Worm (Caenorhabditis elegans) whole organism, L4 larva: ENCODE data around the gene Y60C6A.1.
A peak's percentile ranks its signal among the peaks of the same experiment; 100 is the strongest.

Source experiments
- F44E2.7 ChIP-seq: fragments of 200-800 bp; sonication (Bioruptor generic); IDR thresholded peaks from 2 replicates; pipeline ENCODE4 v2.1.2; 2022; ENCODE audit warnings: missing genetic modification characterization, missing compliant biosample characterization
- R02D3.7 ChIP-seq: fragments of 150-350 bp; sonication (generic microtip); optimal IDR thresholded peaks from 3 replicates; lab custom pipeline; 2014; ENCODE audit warnings: missing biosample characterization, missing genetic modification characterization
- T20F7.1 ChIP-seq: fragments of 200-800 bp; sonication (Bioruptor generic); optimal IDR thresholded peaks from 2 replicates; lab custom pipeline; 2018; ENCODE audit warnings: mild to moderate bottlenecking, missing genetic modification characterization, missing compliant biosample characterization
- T26A8.4 ChIP-seq: fragments of 200-800 bp; sonication (Bioruptor generic); IDR thresholded peaks from 2 replicates; pipeline ENCODE4 v1.3.6; 2022; ENCODE audit warnings: missing genetic modification characterization, missing compliant biosample characterization
- Y48G9A.11 ChIP-seq: fragments of 200-800 bp; sonication (Bioruptor generic); IDR thresholded peaks from 2 replicates; pipeline ENCODE4 v1.3.6; 2022; ENCODE audit warnings: missing genetic modification reagents, missing genetic modification characterization, missing compliant biosample characterization
- Y5F2A.4 ChIP-seq: fragments of 200-800 bp; sonication (Bioruptor generic); optimal IDR thresholded peaks from 2 replicates; lab custom pipeline; 2018; ENCODE audit warnings: mild to moderate bottlenecking, missing genetic modification characterization, missing compliant biosample characterization
- Y75B8A.6 ChIP-seq: fragments of 200-800 bp; sonication (Bioruptor generic); IDR thresholded peaks from 2 replicates; pipeline ENCODE4 v1.3.6; 2022; ENCODE audit warnings: missing genetic modification reagents, missing genetic modification characterization, missing compliant biosample characterization
- ZK337.2 ChIP-seq: fragments of 200-800 bp; sonication (Bioruptor generic); IDR thresholded peaks from 2 replicates; pipeline ENCODE4 v1.3.6; 2022; ENCODE audit warnings: missing genetic modification reagents, missing genetic modification characterization, missing compliant biosample characterization
- ZK546.5 ChIP-seq, 2 experiments: sonication (generic microtip); optimal IDR thresholded peaks; 2 replicates each; lab custom pipeline; 2017; ENCODE audit warnings: missing biosample characterization in 2 of 2, missing genetic modification characterization in 2 of 2
- ama-1 ChIP-seq: fragments of 150-350 bp; optimal IDR thresholded peaks from 2 replicates; lab custom pipeline; 2014; ENCODE audit warnings: inconsistent platforms, mixed read lengths
- arid-1 ChIP-seq: fragments of 200-800 bp; sonication (Bioruptor generic); conservative IDR thresholded peaks from 2 replicates; pipeline ENCODE4 v1.3.6; 2022; ENCODE audit warnings: missing genetic modification reagents, missing genetic modification characterization, missing compliant biosample characterization
- ceh-62 ChIP-seq: sonication (generic microtip); optimal IDR thresholded peaks from 2 replicates; lab custom pipeline; 2017; ENCODE audit warnings: missing biosample characterization, missing genetic modification characterization
- ctbp-1 ChIP-seq: fragments of 200-800 bp; sonication (Bioruptor generic); IDR thresholded peaks from 2 replicates; pipeline ENCODE4 v1.3.6; 2022; ENCODE audit warnings: missing genetic modification reagents, missing genetic modification characterization, missing compliant biosample characterization
- daf-12 ChIP-seq: fragments of 150-350 bp; optimal IDR thresholded peaks from 2 replicates; lab custom pipeline; 2014; ENCODE audit warnings: missing biosample characterization, missing genetic modification reagents, missing genetic modification characterization
- daf-16 ChIP-seq, 3 experiments: sonication (generic microtip); optimal IDR thresholded peaks; 2 replicates each; lab custom pipeline; 2016 to 2017; ENCODE audit warnings: missing genetic modification characterization in 3 of 3, missing genetic modification reagents in 3 of 3, mild to moderate bottlenecking in 2 of 3, missing compliant biosample characterization in 2 of 3, missing biosample characterization in 1 of 3, moderate library complexity in 1 of 3
- dmd-6 ChIP-seq: fragments of 200-800 bp; sonication (Bioruptor generic); IDR thresholded peaks from 2 replicates; pipeline ENCODE4 v1.3.6; 2022; ENCODE audit warnings: missing genetic modification reagents, missing genetic modification characterization, missing compliant biosample characterization
- duxl-1 ChIP-seq: sonication (generic microtip); optimal IDR thresholded peaks from 2 replicates; lab custom pipeline; 2016; ENCODE audit warnings: mild to moderate bottlenecking, missing genetic modification characterization, moderate library complexity, missing compliant biosample characterization; ENCODE audit not compliant: poor library complexity
- dve-1 ChIP-seq: sonication (generic microtip); optimal IDR thresholded peaks from 2 replicates; lab custom pipeline; 2017; ENCODE audit warnings: antibody characterized with exemption, mild to moderate bottlenecking, missing genetic modification characterization, missing compliant biosample characterization; ENCODE audit not compliant: insufficient read depth
- egl-43 ChIP-seq: fragments of 200-800 bp; sonication (Bioruptor generic); IDR thresholded peaks from 2 replicates; pipeline ENCODE4 v1.3.6; 2022; ENCODE audit warnings: missing genetic modification reagents, missing genetic modification characterization, missing compliant biosample characterization
- fkh-10 ChIP-seq: fragments of 150-350 bp; optimal IDR thresholded peaks from 2 replicates; lab custom pipeline; 2014; ENCODE audit warnings: missing biosample characterization, missing genetic modification reagents, missing genetic modification characterization
- fos-1 ChIP-seq: fragments of 150-350 bp; optimal IDR thresholded peaks from 2 replicates; lab custom pipeline; 2014; ENCODE audit warnings: missing biosample characterization, missing genetic modification characterization
- gei-8 ChIP-seq: fragments of 200-800 bp; sonication (Bioruptor generic); optimal IDR thresholded peaks from 2 replicates; lab custom pipeline; 2018; ENCODE audit warnings: mild to moderate bottlenecking, missing genetic modification characterization, missing compliant biosample characterization
- hif-1 ChIP-seq, 2 experiments: sonication (generic microtip); optimal IDR thresholded peaks; 2 replicates each; lab custom pipeline; 2016 to 2017; ENCODE audit warnings: missing compliant biosample characterization in 2 of 2, missing genetic modification characterization in 2 of 2, missing genetic modification reagents in 2 of 2, missing genotype in 2 of 2, mild to moderate bottlenecking in 1 of 2
- hlh-30 ChIP-seq: sonication (generic microtip); optimal IDR thresholded peaks from 2 replicates; lab custom pipeline; 2017; ENCODE audit warnings: antibody characterized with exemption, mild to moderate bottlenecking, missing genetic modification characterization, missing compliant biosample characterization; ENCODE audit not compliant: insufficient read depth
- lim-7 ChIP-seq: fragments of 200-800 bp; sonication (Bioruptor generic); IDR thresholded peaks from 2 replicates; pipeline ENCODE4 v1.3.6; 2022; ENCODE audit warnings: missing genetic modification characterization, missing compliant biosample characterization
- lin-15B ChIP-seq: fragments of 150-350 bp; sonication (generic microtip); optimal IDR thresholded peaks from 3 replicates; lab custom pipeline; 2014; ENCODE audit warnings: missing biosample characterization, missing genetic modification characterization
- lin-29 ChIP-seq: fragments of 200-800 bp; sonication (Bioruptor generic); IDR thresholded peaks from 2 replicates; pipeline ENCODE4 v1.3.6; 2022; ENCODE audit warnings: missing genetic modification reagents, missing genetic modification characterization, missing compliant biosample characterization
- lin-39 ChIP-seq: fragments of 150-350 bp; optimal IDR thresholded peaks from 2 replicates; lab custom pipeline; 2014; ENCODE audit warnings: missing biosample characterization, missing genetic modification reagents, missing genetic modification characterization
- lir-3 ChIP-seq: sonication (generic microtip); optimal IDR thresholded peaks from 2 replicates; lab custom pipeline; 2016; ENCODE audit warnings: mild to moderate bottlenecking, missing genetic modification characterization, missing compliant biosample characterization
- madf-5 ChIP-seq, 2 experiments: fragments of 200-800 bp; sonication (Bioruptor generic); IDR thresholded peaks; 2 replicates each; pipeline ENCODE4 v1.3.6; 2022; ENCODE audit warnings: missing compliant biosample characterization in 2 of 2, missing genetic modification characterization in 2 of 2
- madf-9 ChIP-seq: fragments of 200-800 bp; sonication (Bioruptor generic); conservative IDR thresholded peaks from 2 replicates; pipeline ENCODE4 v1.3.6; 2022; ENCODE audit warnings: missing genetic modification reagents, missing genetic modification characterization, missing compliant biosample characterization
- mes-2 ChIP-seq: sonication (generic microtip); optimal IDR thresholded peaks from 2 replicates; lab custom pipeline; 2016; ENCODE audit warnings: missing genotype, mild to moderate bottlenecking, missing genetic modification characterization, missing compliant biosample characterization; ENCODE audit not compliant: poor library complexity, severe bottlenecking
- nhr-111 ChIP-seq: fragments of 200-800 bp; sonication (Bioruptor generic); optimal IDR thresholded peaks from 2 replicates; lab custom pipeline; 2018; ENCODE audit warnings: mild to moderate bottlenecking, missing genetic modification characterization, missing compliant biosample characterization
- nhr-41 ChIP-seq: fragments of 200-800 bp; sonication (Bioruptor generic); IDR thresholded peaks from 2 replicates; pipeline ENCODE4 v1.3.6; 2022; ENCODE audit warnings: missing genetic modification reagents, missing genetic modification characterization, missing compliant biosample characterization
- nhr-42 ChIP-seq: fragments of 200-800 bp; sonication (Bioruptor generic); IDR thresholded peaks from 2 replicates; pipeline ENCODE4 v1.3.6; 2022; ENCODE audit warnings: missing genetic modification characterization, missing compliant biosample characterization
- nhr-6 ChIP-seq: fragments of 150-350 bp; optimal IDR thresholded peaks from 2 replicates; lab custom pipeline; 2014; ENCODE audit warnings: missing biosample characterization, missing genetic modification characterization
- nhr-76 ChIP-seq: fragments of 150-350 bp; optimal IDR thresholded peaks from 2 replicates; lab custom pipeline; 2014; ENCODE audit warnings: missing biosample characterization, missing genetic modification characterization
- nhr-77 ChIP-seq: fragments of 150-350 bp; optimal IDR thresholded peaks from 2 replicates; lab custom pipeline; 2014; ENCODE audit warnings: missing biosample characterization, missing genetic modification characterization
- snpc-1.2 ChIP-seq: fragments of 200-800 bp; sonication (Bioruptor generic); IDR thresholded peaks from 2 replicates; pipeline ENCODE4 v1.3.6; 2022; ENCODE audit warnings: missing genetic modification reagents, missing genetic modification characterization, missing compliant biosample characterization
- snpc-4 ChIP-seq: fragments of 150-350 bp; optimal IDR thresholded peaks from 2 replicates; lab custom pipeline; 2014; ENCODE audit warnings: missing biosample characterization, missing genetic modification characterization
- tra-1 ChIP-seq: fragments of 200-800 bp; sonication (Bioruptor generic); IDR thresholded peaks from 2 replicates; pipeline ENCODE4 v1.3.6; 2022; ENCODE audit warnings: missing genetic modification reagents, missing genetic modification characterization, missing compliant biosample characterization
- unc-39 ChIP-seq: sonication (generic microtip); optimal IDR thresholded peaks from 2 replicates; lab custom pipeline; 2017; ENCODE audit warnings: missing biosample characterization, missing genetic modification characterization
- unc-62 ChIP-seq, 3 experiments: fragments of 150-350 bp in 1 of 3; sonication (generic microtip); optimal IDR thresholded peaks in 2 of 3; peaks in 1 of 3; 1 replicate in 1 of 3; 2 replicates in 2 of 3; lab custom pipeline; 2014 to 2017; ENCODE audit warnings: missing biosample characterization in 3 of 3, missing genetic modification characterization in 3 of 3, missing genetic modification reagents in 3 of 3, missing genotype in 1 of 3
- zip-11 ChIP-seq: fragments of 200-800 bp; sonication (Bioruptor generic); IDR thresholded peaks from 2 replicates; pipeline ENCODE4 v1.3.6; 2022; ENCODE audit warnings: missing genetic modification characterization, missing compliant biosample characterization

The Y60C6A.1 gene

ce11 chrV:4823683-4824391 is 40.4 kb downstream of the Y60C6A.1 start (continued):
- peak; percentile 54 for TF ChIP-seq gei-8 (GFP tag; lab: Kevin White, UChicago)
- peak in 1 of 2 experiments; percentile 67 for TF ChIP-seq hif-1 (tag; optimal IDR thresholded peaks at IDR 0.05; lab: Kevin White, UChicago)
- peak; percentile 4 to 16 for TF ChIP-seq daf-16 (GFP tag; optimal IDR thresholded peaks at IDR 0.05; lab: Kevin White, UChicago)
- peak; percentile 50 for TF ChIP-seq daf-16 (tag; optimal IDR thresholded peaks at IDR 0.05; lab: Kevin White, UChicago)
- no peak for TF ChIP-seq nhr-6 (tag; lab: Kevin White, UChicago)
- TF ChIP-seq ZK546.5 (tag; optimal IDR thresholded peaks at IDR 0.05; lab: Kevin White, UChicago), result no peak
- peak; percentile 40; the same call in 1 of the 2 replicates for TF ChIP-seq arid-1
- peak; percentile 10 for TF ChIP-seq lir-3 (tag; lab: Kevin White, UChicago)
- TF ChIP-seq hlh-30, result peak; percentile 34
- peak; percentile 47 for TF ChIP-seq ctbp-1
- TF ChIP-seq nhr-111 (GFP tag; lab: Kevin White, UChicago), result peak; percentile 36
- no peak for TF ChIP-seq daf-12 (tag; lab: Kevin White, UChicago)
- TF ChIP-seq nhr-42, result peak; percentile 47; the same call in 1 of the 2 replicates
- TF ChIP-seq Y48G9A.11, result 0 out of 2 replicates have a peak, but pooled peaks have one; percentile 24
- TF ChIP-seq, all 104 proteins: peak for 46

ce11 chrV:4826710-4827380 is 43.4 kb downstream of the Y60C6A.1 start, which contains the start of the genes hsp-6 and C37H5.5:
hsp-6 (minus strand) TSS chrV:4826760.
C37H5.5 (plus strand) TSS chrV:4827360.
- TF ChIP-seq madf-9 (0 out of 2 replicates have a peak, but pooled peaks have one; percentile 25), lin-15B (tag; lab: Kevin White, UChicago) (no peak), ceh-62 (tag; lab: Kevin White, UChicago) (no peak), fkh-10 (peak; percentile 73), dmd-6 (GFP tag; lab: Robert Waterston, UW) (peak; percentile 69), lin-29 (GFP tag; lab: Robert Waterston, UW) (no peak), hif-1 (tag; optimal IDR thresholded peaks at IDR 0.05; lab: Kevin White, UChicago) (peak in 1 of 2 experiments; percentile 76), R02D3.7 (tag; lab: Kevin White, UChicago) (no peak), zip-11 (GFP tag; lab: Robert Waterston, UW) (no peak), T26A8.4 (GFP tag; lab: Robert Waterston, UW) (peak; percentile 68), tra-1 (no peak), duxl-1 (tag; lab: Kevin White, UChicago) (peak; percentile 40), lin-39 (tag; lab: Kevin White, UChicago) (no peak), arid-1 (peak; percentile 59; the same call in 1 of the 2 replicates), snpc-4 (tag; lab: Kevin White, UChicago) (no peak), snpc-1.2 (no peak), nhr-111 (GFP tag; lab: Kevin White, UChicago) (no peak), fos-1 (tag; lab: Kevin White, UChicago) (no peak), unc-62 (GFP tag; optimal IDR thresholded peaks at IDR 0.05 in 1 of 2; lab: Kevin White, UChicago) (peak in 1 of 2 experiments; percentile 36), unc-62 (tag; optimal IDR thresholded peaks at IDR 0.05; lab: Kevin White, UChicago) (no peak), mes-2 (tag; lab: Kevin White, UChicago) (peak; percentile 92), Y75B8A.6 (GFP tag; lab: Robert Waterston, UW) (no peak), egl-43 (GFP tag; lab: Robert Waterston, UW) (no peak), F44E2.7 (GFP tag; lab: Robert Waterston, UW) (no peak), lim-7 (GFP tag; lab: Robert Waterston, UW) (no peak), nhr-41 (GFP tag; lab: Robert Waterston, UW) (no peak), hlh-30 (peak; percentile 99), daf-16 (GFP tag; optimal IDR thresholded peaks at IDR 0.05; lab: Kevin White, UChicago) (peak in 1 of 2 experiments; percentile 24), daf-16 (tag; optimal IDR thresholded peaks at IDR 0.05; lab: Kevin White, UChicago) (peak; percentile 56), dve-1 (tag; lab: Kevin White, UChicago) (peak; percentile 92), ama-1 (peak; percentile 26), nhr-76 (tag; lab: Kevin White, UChicago) (no peak), nhr-77 (tag; lab: Kevin White, UChicago) (peak; percentile 79), unc-39 (tag; lab: Kevin White, UChicago) (no peak), Y5F2A.4 (no peak), T20F7.1 (no peak), ZK337.2 (0 out of 2 replicates have a peak, but pooled peaks have one; percentile 18), madf-5 (GFP tag; IDR thresholded peaks at IDR 0.05; lab: Robert Waterston, UW) (no peak)
